Worm (Caenorhabditis elegans) whole organism, L4 larva: ENCODE measurements around the gene srh-169.

Source experiments
- F49E8.2 ChIP-seq: sonication (generic microtip); optimal IDR thresholded peaks from 2 replicates; lab custom pipeline; 2016; ENCODE audit warnings: missing compliant biosample characterization, mild to moderate bottlenecking, missing genetic modification characterization, borderline replicate concordance
- Y48G9A.11 ChIP-seq: fragments of 200-800 bp; sonication (Bioruptor generic); IDR thresholded peaks from 2 replicates; pipeline ENCODE4 v1.3.6; 2022; ENCODE audit warnings: missing genetic modification reagents, missing genetic modification characterization, missing compliant biosample characterization
- nhr-11 ChIP-seq: fragments of 150-350 bp; optimal IDR thresholded peaks from 2 replicates; lab custom pipeline; 2014; ENCODE audit warnings: missing biosample characterization, missing genetic modification characterization
- nhr-237 ChIP-seq: sonication (generic microtip); optimal IDR thresholded peaks from 2 replicates; lab custom pipeline; 2017; ENCODE audit warnings: missing biosample characterization, missing genetic modification characterization
- nhr-76 ChIP-seq: fragments of 150-350 bp; optimal IDR thresholded peaks from 2 replicates; lab custom pipeline; 2014; ENCODE audit warnings: missing biosample characterization, missing genetic modification characterization
- pqm-1 ChIP-seq: sonication (generic microtip); optimal IDR thresholded peaks from 2 replicates; lab custom pipeline; 2017; ENCODE audit warnings: missing biosample characterization, missing genetic modification characterization
- skn-1 ChIP-seq: fragments of 150-350 bp; optimal IDR thresholded peaks from 2 replicates; lab custom pipeline; 2014; ENCODE audit warnings: missing biosample characterization, missing genetic modification characterization
- snpc-4 ChIP-seq: fragments of 150-350 bp; optimal IDR thresholded peaks from 2 replicates; lab custom pipeline; 2014; ENCODE audit warnings: missing biosample characterization, missing genetic modification characterization
- unc-62 ChIP-seq, 3 experiments: fragments of 150-350 bp in 1 of 3; sonication (generic microtip); optimal IDR thresholded peaks in 2 of 3; peaks in 1 of 3; 1 replicate in 1 of 3; 2 replicates in 2 of 3; lab custom pipeline; 2014 to 2017; ENCODE audit warnings: missing biosample characterization in 3 of 3, missing genetic modification characterization in 3 of 3, missing genetic modification reagents in 3 of 3, missing genotype in 1 of 3
- zip-11 ChIP-seq: fragments of 200-800 bp; sonication (Bioruptor generic); IDR thresholded peaks from 2 replicates; pipeline ENCODE4 v1.3.6; 2022; ENCODE audit warnings: missing genetic modification characterization, missing compliant biosample characterization
- ztf-11 ChIP-seq: fragments of 150-350 bp; optimal IDR thresholded peaks from 2 replicates; lab custom pipeline; 2014; ENCODE audit warnings: missing biosample characterization, missing genetic modification characterization

- TF ChIP-seq snpc-4 (tag; lab: Kevin White, UChicago) (no peak), nhr-11 (tag; lab: Kevin White, UChicago) (no peak), nhr-237 (tag; lab: Kevin White, UChicago) (no peak), zip-11 (no peak), Y48G9A.11 (no peak), ztf-11 (tag; lab: Kevin White, UChicago) (no peak), pqm-1 (tag; lab: Kevin White, UChicago) (peak; percentile 29), skn-1 (no peak), F49E8.2 (tag; lab: Kevin White, UChicago) (no peak), nhr-76 (tag; lab: Kevin White, UChicago) (no peak), unc-62 (GFP tag; optimal IDR thresholded peaks at IDR 0.05 in 1 of 2; lab: Kevin White, UChicago) (no peak), unc-62 (tag; optimal IDR thresholded peaks at IDR 0.05; lab: Kevin White, UChicago) (no peak)
Measured at ce11 chrV:4034303-4034702, 13.3 kb upstream of the srh-169 start, which contains the start of gene C49G7.7.
